Worm (Caenorhabditis elegans): ENCODE measurements around the gene str-10.

Gene str-10

ce11 chrX:13082326-13082725 lies at the start of gene str-10:
str-10 (plus strand) TSS chrX:13082626.
- no peak for TF ChIP-seq klf-2 (GFP tag; conservative IDR thresholded peaks at IDR 0.05)

ce11 chrX:13033850-13034249 lies 48.6 kb upstream of the str-10 start:
- TF ChIP-seq cog-1 (tag; optimal IDR thresholded peaks at IDR 0.05) (no peak), ref-1 (GFP tag; conservative IDR thresholded peaks at IDR 0.05) (no peak), flt-1 (GFP tag; IDR thresholded peaks at IDR 0.05) (no peak), T22C8.4 (GFP tag; IDR thresholded peaks at IDR 0.05) (no peak), ztf-23 (GFP tag; IDR thresholded peaks at IDR 0.05) (no peak), klf-2 (GFP tag; conservative IDR thresholded peaks at IDR 0.05) (no peak), tab-1 (GFP tag; IDR thresholded peaks at IDR 0.05) (no peak), med-1 (GFP tag; optimal IDR thresholded peaks at IDR 0.05; ENCODE audit: insufficient read depth) (no peak), ztf-29 (GFP tag; IDR thresholded peaks at IDR 0.05) (no peak)

DNA sequence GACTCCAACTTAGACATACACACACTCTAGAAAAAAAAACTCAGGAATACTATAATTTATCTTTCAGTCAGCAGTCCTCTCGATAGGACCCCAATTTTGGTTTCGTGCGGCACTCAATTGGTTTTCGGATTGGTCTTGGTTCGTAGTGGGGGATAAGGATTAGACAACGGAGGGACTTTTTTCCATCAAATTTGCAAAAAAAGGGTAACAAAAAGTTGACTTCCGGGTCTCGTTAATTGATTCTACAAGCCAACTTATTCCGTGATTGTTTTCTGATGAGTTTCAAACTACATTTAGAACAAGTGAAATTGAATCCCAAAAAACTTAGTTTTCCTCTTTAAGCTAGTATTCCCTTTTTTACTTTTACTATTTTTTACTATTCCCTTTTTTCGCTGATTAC lies 48.1 kb upstream of the str-10 start:
- TF ChIP-seq klf-2 (GFP tag; conservative IDR thresholded peaks at IDR 0.05) (no peak), cog-1 (tag; optimal IDR thresholded peaks at IDR 0.05) (no peak)

DNA sequence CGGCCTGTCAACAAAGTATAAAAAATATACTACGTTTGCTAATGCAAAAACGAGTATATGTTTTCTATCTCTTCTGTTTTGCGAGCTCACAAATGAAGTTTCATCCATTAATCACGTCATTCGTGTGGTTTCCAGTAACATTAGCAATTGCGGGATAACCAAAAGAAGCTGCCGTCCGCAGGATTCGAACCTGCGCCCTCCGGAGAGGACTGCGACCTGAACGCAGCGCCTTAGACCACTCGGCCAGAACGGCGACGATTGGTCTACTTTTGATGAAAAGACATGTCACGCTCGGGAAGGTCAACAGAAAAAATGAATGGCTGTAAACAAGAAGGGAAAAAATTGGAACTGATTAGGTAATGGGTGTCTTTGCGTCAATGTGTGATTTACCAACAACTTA lies 43.6 kb upstream of the str-10 start:
- no peak for TF ChIP-seq T22C8.4 (GFP tag; IDR thresholded peaks at IDR 0.05)
- TF ChIP-seq ztf-23 (GFP tag; IDR thresholded peaks at IDR 0.05), result no peak
- no peak for TF ChIP-seq klf-2 (GFP tag; conservative IDR thresholded peaks at IDR 0.05)
- TF ChIP-seq flt-1 (GFP tag; IDR thresholded peaks at IDR 0.05), result no peak
- no peak for TF ChIP-seq ref-1 (GFP tag; conservative IDR thresholded peaks at IDR 0.05)
- TF ChIP-seq med-1 (GFP tag; optimal IDR thresholded peaks at IDR 0.05; ENCODE audit: insufficient read depth), result no peak
- no peak for TF ChIP-seq cog-1 (tag; optimal IDR thresholded peaks at IDR 0.05)
- no peak for TF ChIP-seq tab-1 (GFP tag; IDR thresholded peaks at IDR 0.05)
- TF ChIP-seq ztf-29 (GFP tag; IDR thresholded peaks at IDR 0.05), result no peak

- TF ChIP-seq ztf-29 (GFP tag; IDR thresholded peaks at IDR 0.05) (no peak), tab-1 (GFP tag; IDR thresholded peaks at IDR 0.05) (no peak), flt-1 (GFP tag; IDR thresholded peaks at IDR 0.05) (no peak), ref-1 (GFP tag; conservative IDR thresholded peaks at IDR 0.05) (no peak), med-1 (GFP tag; optimal IDR thresholded peaks at IDR 0.05; ENCODE audit: insufficient read depth) (no peak)
Measured at ce11 chrX:13041830-13042229, 40.6 kb upstream of the str-10 start.

ce11 chrX:13046324-13046723 lies 36.1 kb upstream of the str-10 start:
- peak; percentile 95 for TF ChIP-seq tab-1 (GFP tag; IDR thresholded peaks at IDR 0.05)
- TF ChIP-seq klf-2 (GFP tag; conservative IDR thresholded peaks at IDR 0.05), result peak; percentile 90
- TF ChIP-seq T22C8.4 (GFP tag; IDR thresholded peaks at IDR 0.05), result peak; percentile 95
- peak; percentile 86 for TF ChIP-seq cog-1 (tag; optimal IDR thresholded peaks at IDR 0.05)
- TF ChIP-seq ztf-29 (GFP tag; IDR thresholded peaks at IDR 0.05), result peak; percentile 94
- peak; percentile 81 for TF ChIP-seq med-1 (GFP tag; optimal IDR thresholded peaks at IDR 0.05; ENCODE audit: insufficient read depth)
- TF ChIP-seq ref-1 (GFP tag; conservative IDR thresholded peaks at IDR 0.05), result peak; percentile 91
- TF ChIP-seq flt-1 (GFP tag; IDR thresholded peaks at IDR 0.05), result peak; percentile 96
- peak; percentile 96 for TF ChIP-seq ztf-23 (GFP tag; IDR thresholded peaks at IDR 0.05)

DNA sequence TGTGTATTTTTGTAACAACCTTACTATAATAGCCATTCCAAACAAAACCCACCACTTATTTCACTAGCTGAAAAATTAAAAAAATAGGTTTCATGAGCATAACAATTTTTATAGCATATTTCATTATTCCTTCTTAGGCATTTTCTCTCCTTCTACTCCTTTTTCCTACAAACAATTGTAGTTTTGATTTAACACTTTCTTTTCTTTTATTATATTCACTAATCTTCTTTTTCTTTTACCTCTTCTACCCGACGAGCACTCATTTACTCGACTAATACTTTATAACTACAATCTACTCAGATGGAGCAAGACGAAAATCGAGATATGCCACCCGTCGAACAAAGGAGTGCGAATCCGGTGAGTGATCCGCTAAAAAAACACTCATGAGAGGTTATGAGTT lies 34.2 kb upstream of the str-10 start, which contains the start of gene C53C7.3:
TSS of gene C53C7.3 (plus strand) at position 301 of the 400 bp plus-strand sequence.
- TF ChIP-seq tab-1 (GFP tag; IDR thresholded peaks at IDR 0.05), result no peak
- no peak for TF ChIP-seq ztf-29 (GFP tag; IDR thresholded peaks at IDR 0.05)

ce11 chrX:13051405-13051804 lies 31.0 kb upstream of the str-10 start, which contains the start of gene K03A11.1:
K03A11.1 (plus strand) TSS chrX:13051705.
- TF ChIP-seq T22C8.4 (GFP tag; IDR thresholded peaks at IDR 0.05) (no peak), cog-1 (tag; optimal IDR thresholded peaks at IDR 0.05) (no peak), tab-1 (GFP tag; IDR thresholded peaks at IDR 0.05) (no peak), klf-2 (GFP tag; conservative IDR thresholded peaks at IDR 0.05) (no peak), flt-1 (GFP tag; IDR thresholded peaks at IDR 0.05) (no peak), ztf-29 (GFP tag; IDR thresholded peaks at IDR 0.05) (no peak), ref-1 (GFP tag; conservative IDR thresholded peaks at IDR 0.05) (no peak), ztf-23 (GFP tag; IDR thresholded peaks at IDR 0.05) (no peak), med-1 (GFP tag; optimal IDR thresholded peaks at IDR 0.05; ENCODE audit: insufficient read depth) (no peak)

DNA sequence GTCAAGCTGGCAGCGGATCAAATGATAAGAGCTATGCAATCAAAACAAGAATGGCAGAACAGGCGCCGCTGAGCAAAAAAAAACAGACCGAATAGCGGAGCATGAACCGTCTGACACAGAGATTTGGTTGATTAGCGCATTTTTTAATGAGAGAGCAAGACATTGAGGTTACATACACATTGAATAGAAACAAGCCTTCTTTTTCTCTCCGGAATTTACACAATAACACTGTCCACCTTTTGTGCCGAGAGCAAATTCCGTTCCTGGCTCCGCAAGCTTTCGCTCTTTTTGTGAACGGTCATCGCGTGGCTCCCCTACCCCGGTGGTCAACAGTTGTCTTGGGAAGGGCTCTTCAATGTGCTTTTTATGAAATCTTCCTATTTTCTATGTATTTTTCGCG lies 26.9 kb upstream of the str-10 start, which contains the start of gene K03A11.6:
TSS of gene K03A11.6 (plus strand) at position 301 of the 400 bp plus-strand sequence.
- TF ChIP-seq flt-1 (GFP tag; IDR thresholded peaks at IDR 0.05) (no peak), klf-2 (GFP tag; conservative IDR thresholded peaks at IDR 0.05) (no peak), ref-1 (GFP tag; conservative IDR thresholded peaks at IDR 0.05) (no peak), T22C8.4 (GFP tag; IDR thresholded peaks at IDR 0.05) (no peak), med-1 (GFP tag; optimal IDR thresholded peaks at IDR 0.05; ENCODE audit: insufficient read depth) (no peak), tab-1 (GFP tag; IDR thresholded peaks at IDR 0.05) (no peak), ztf-29 (GFP tag; IDR thresholded peaks at IDR 0.05) (no peak), ztf-23 (GFP tag; IDR thresholded peaks at IDR 0.05) (no peak), cog-1 (tag; optimal IDR thresholded peaks at IDR 0.05) (no peak)

DNA sequence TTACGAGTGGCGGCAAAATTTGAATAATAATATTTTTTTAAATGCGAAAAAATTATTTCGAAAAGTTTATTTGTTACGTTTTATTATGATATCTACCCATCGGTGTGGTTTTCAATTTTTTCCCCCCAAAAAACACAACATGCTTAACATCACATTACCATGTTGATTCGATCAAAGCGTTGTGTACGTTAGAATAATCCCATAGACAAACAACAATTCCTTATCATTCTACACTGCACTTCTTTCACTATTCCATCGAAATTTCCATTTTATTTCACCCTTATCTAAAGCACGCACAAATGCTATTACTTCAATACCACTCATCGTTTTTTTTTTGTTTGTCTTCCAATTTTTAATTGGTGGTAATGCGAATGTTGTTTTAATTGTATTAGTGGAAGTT lies 22.4 kb upstream of the str-10 start:
- TF ChIP-seq cog-1 (tag; optimal IDR thresholded peaks at IDR 0.05) (no peak), tab-1 (GFP tag; IDR thresholded peaks at IDR 0.05) (no peak), ref-1 (GFP tag; conservative IDR thresholded peaks at IDR 0.05) (no peak), T22C8.4 (GFP tag; IDR thresholded peaks at IDR 0.05) (no peak), flt-1 (GFP tag; IDR thresholded peaks at IDR 0.05) (no peak), med-1 (GFP tag; optimal IDR thresholded peaks at IDR 0.05; ENCODE audit: insufficient read depth) (no peak)

ce11 chrX:13061366-13061765 lies 21.1 kb upstream of the str-10 start:
- TF ChIP-seq tab-1 (GFP tag; IDR thresholded peaks at IDR 0.05) (no peak), ztf-23 (GFP tag; IDR thresholded peaks at IDR 0.05) (no peak), klf-2 (GFP tag; conservative IDR thresholded peaks at IDR 0.05) (no peak), ref-1 (GFP tag; conservative IDR thresholded peaks at IDR 0.05) (no peak), T22C8.4 (GFP tag; IDR thresholded peaks at IDR 0.05) (no peak), cog-1 (tag; optimal IDR thresholded peaks at IDR 0.05) (no peak), ztf-29 (GFP tag; IDR thresholded peaks at IDR 0.05) (no peak), flt-1 (GFP tag; IDR thresholded peaks at IDR 0.05) (no peak), med-1 (GFP tag; optimal IDR thresholded peaks at IDR 0.05; ENCODE audit: insufficient read depth) (no peak)
